Worm (Caenorhabditis elegans) whole organism, late embryonic: Measurements from ENCODE around the gene hrg-3.
A peak's percentile ranks its signal among the peaks of the same experiment; 100 is the strongest.

Source experiments
- C38D4.7 ChIP-seq: fragments of 200-800 bp; sonication (Bioruptor generic); optimal IDR thresholded peaks from 2 replicates; lab custom pipeline; 2018; ENCODE audit warnings: mild to moderate bottlenecking, missing genetic modification characterization, moderate library complexity, missing compliant biosample characterization
- K02D7.2 ChIP-seq: sonication (generic microtip); optimal IDR thresholded peaks from 2 replicates; lab custom pipeline; 2017; ENCODE audit warnings: mild to moderate bottlenecking, missing genetic modification characterization, missing compliant biosample characterization
- T23F11.4 ChIP-seq: fragments of 200-800 bp; sonication (Bioruptor generic); optimal IDR thresholded peaks from 2 replicates; lab custom pipeline; 2018; ENCODE audit warnings: mild to moderate bottlenecking, missing genetic modification characterization, missing compliant biosample characterization
- ama-1 ChIP-seq: fragments of 150-350 bp; optimal IDR thresholded peaks from 2 replicates; lab custom pipeline; 2014
- ceh-14 ChIP-seq: sonication (generic microtip); optimal IDR thresholded peaks from 2 replicates; lab custom pipeline; 2016; ENCODE audit warnings: missing genotype, missing genetic modification characterization, missing compliant biosample characterization
- ceh-19 ChIP-seq: fragments of 200-800 bp; sonication (Bioruptor generic); optimal IDR thresholded peaks from 2 replicates; lab custom pipeline; 2018; ENCODE audit warnings: mild to moderate bottlenecking, missing genetic modification characterization, missing compliant biosample characterization
- ceh-2 ChIP-seq: sonication (generic microtip); optimal IDR thresholded peaks from 2 replicates; lab custom pipeline; 2016; ENCODE audit warnings: missing genotype, missing genetic modification characterization, missing compliant biosample characterization
- ceh-24 ChIP-seq: sonication (generic microtip); optimal IDR thresholded peaks from 2 replicates; lab custom pipeline; 2016; ENCODE audit warnings: mild to moderate bottlenecking, missing genetic modification characterization, missing compliant biosample characterization
- ceh-30 ChIP-seq: fragments of 150-350 bp; optimal IDR thresholded peaks from 2 replicates; lab custom pipeline; 2014; ENCODE audit warnings: missing biosample characterization, missing genetic modification characterization
- ceh-31 ChIP-seq: sonication (generic microtip); optimal IDR thresholded peaks from 2 replicates; lab custom pipeline; 2016; ENCODE audit warnings: missing genetic modification characterization, missing compliant biosample characterization
- ceh-45 ChIP-seq: fragments of 200-800 bp; sonication (Bioruptor generic); IDR thresholded peaks from 2 replicates; pipeline ENCODE4 v1.3.6; 2022; ENCODE audit warnings: missing genetic modification reagents, missing genetic modification characterization, missing compliant biosample characterization
- ceh-48 ChIP-seq: sonication (generic microtip); optimal IDR thresholded peaks from 2 replicates; lab custom pipeline; 2016; ENCODE audit warnings: missing genetic modification characterization, inconsistent platforms, missing compliant biosample characterization
- ceh-6 ChIP-seq: fragments of 200-800 bp; sonication (Bioruptor generic); optimal IDR thresholded peaks from 2 replicates; lab custom pipeline; 2018; ENCODE audit warnings: mild to moderate bottlenecking, missing genetic modification characterization, missing compliant biosample characterization
- che-1 ChIP-seq: sonication (generic microtip); optimal IDR thresholded peaks from 2 replicates; lab custom pipeline; 2016; ENCODE audit warnings: mild to moderate bottlenecking, missing genetic modification characterization, missing compliant biosample characterization
- dmd-4 ChIP-seq: sonication (generic microtip); optimal IDR thresholded peaks from 2 replicates; lab custom pipeline; 2016; ENCODE audit warnings: borderline replicate concordance, missing genetic modification characterization, missing compliant biosample characterization
- dve-1 ChIP-seq: sonication (generic microtip); optimal IDR thresholded peaks from 2 replicates; lab custom pipeline; 2017; ENCODE audit warnings: antibody characterized with exemption, mild to moderate bottlenecking, missing genetic modification characterization, missing compliant biosample characterization
- elt-2 ChIP-seq: sonication (generic microtip); optimal IDR thresholded peaks from 2 replicates; lab custom pipeline; 2016; ENCODE audit warnings: missing genetic modification reagents, missing genetic modification characterization, missing compliant biosample characterization
- elt-4 ChIP-seq: sonication (generic microtip); optimal IDR thresholded peaks from 2 replicates; lab custom pipeline; 2016; ENCODE audit warnings: missing genetic modification characterization, missing compliant biosample characterization
- eyg-1 ChIP-seq: sonication (generic microtip); optimal IDR thresholded peaks from 2 replicates; lab custom pipeline; 2016; ENCODE audit warnings: missing genotype, missing genetic modification characterization, missing compliant biosample characterization
- fax-1 ChIP-seq: sonication (generic microtip); optimal IDR thresholded peaks from 2 replicates; lab custom pipeline; 2016; ENCODE audit warnings: missing genotype, missing genetic modification characterization, missing compliant biosample characterization
- fkh-10 ChIP-seq: fragments of 150-350 bp; optimal IDR thresholded peaks from 2 replicates; lab custom pipeline; 2014; ENCODE audit warnings: missing biosample characterization, missing genetic modification reagents, missing genetic modification characterization
- fkh-6 ChIP-seq: sonication (generic microtip); optimal IDR thresholded peaks from 2 replicates; lab custom pipeline; 2016; ENCODE audit warnings: missing genetic modification characterization, missing compliant biosample characterization
- gmeb-2 ChIP-seq: sonication (generic microtip); optimal IDR thresholded peaks from 2 replicates; lab custom pipeline; 2016; ENCODE audit warnings: missing genetic modification characterization, inconsistent platforms, missing compliant biosample characterization
- hlh-15 ChIP-seq: sonication (generic microtip); optimal IDR thresholded peaks from 2 replicates; lab custom pipeline; 2016; ENCODE audit warnings: missing genetic modification characterization, missing compliant biosample characterization
- hlh-30 ChIP-seq: sonication (generic microtip); optimal IDR thresholded peaks from 2 replicates; lab custom pipeline; 2017; ENCODE audit warnings: antibody characterized with exemption, missing genetic modification characterization, missing compliant biosample characterization; ENCODE audit not compliant: insufficient read depth
- hlh-6 ChIP-seq: sonication (generic microtip); optimal IDR thresholded peaks from 2 replicates; lab custom pipeline; 2016; ENCODE audit warnings: missing genotype, missing genetic modification characterization, missing compliant biosample characterization
- hlh-8 ChIP-seq: sonication (generic microtip); optimal IDR thresholded peaks from 2 replicates; lab custom pipeline; 2016; ENCODE audit warnings: missing genotype, missing genetic modification characterization, missing compliant biosample characterization
- lim-6 ChIP-seq: sonication (generic microtip); optimal IDR thresholded peaks from 2 replicates; lab custom pipeline; 2016; ENCODE audit warnings: missing genetic modification characterization, missing compliant biosample characterization
- lin-11 ChIP-seq: fragments of 200-800 bp; sonication (Bioruptor generic); optimal IDR thresholded peaks from 2 replicates; lab custom pipeline; 2018; ENCODE audit warnings: mild to moderate bottlenecking, missing genetic modification characterization, missing compliant biosample characterization
- mec-3 ChIP-seq: sonication (generic microtip); optimal IDR thresholded peaks from 2 replicates; lab custom pipeline; 2016; ENCODE audit warnings: borderline replicate concordance, missing genetic modification characterization, missing compliant biosample characterization
- nfya-1 ChIP-seq: sonication (generic microtip); optimal IDR thresholded peaks from 2 replicates; lab custom pipeline; 2017; ENCODE audit warnings: missing genetic modification characterization, mild to moderate bottlenecking, missing compliant biosample characterization, antibody characterized with exemption, moderate library complexity
- nhr-11 ChIP-seq: fragments of 150-350 bp; optimal IDR thresholded peaks from 2 replicates; lab custom pipeline; 2014; ENCODE audit warnings: missing biosample characterization, missing genetic modification characterization
- nhr-232 ChIP-seq: sonication (generic microtip); optimal IDR thresholded peaks from 2 replicates; lab custom pipeline; 2016; ENCODE audit warnings: missing genetic modification characterization, missing compliant biosample characterization
- npax-4 ChIP-seq: sonication (generic microtip); optimal IDR thresholded peaks from 2 replicates; lab custom pipeline; 2016; ENCODE audit warnings: missing genetic modification characterization, missing compliant biosample characterization
- pag-3 ChIP-seq: sonication (generic microtip); optimal IDR thresholded peaks from 2 replicates; lab custom pipeline; 2016; ENCODE audit warnings: missing compliant biosample characterization, missing genetic modification characterization, borderline replicate concordance
- pat-9 ChIP-seq: fragments of 200-800 bp; sonication (Bioruptor generic); optimal IDR thresholded peaks from 2 replicates; lab custom pipeline; 2018; ENCODE audit warnings: mild to moderate bottlenecking, missing genetic modification characterization, moderate library complexity, missing compliant biosample characterization
- pha-2 ChIP-seq: sonication (generic microtip); optimal IDR thresholded peaks from 2 replicates; lab custom pipeline; 2017; ENCODE audit warnings: mild to moderate bottlenecking, missing genetic modification characterization, missing compliant biosample characterization
- pha-4 ChIP-seq: fragments of 150-350 bp; optimal IDR thresholded peaks from 2 replicates; lab custom pipeline; 2018; ENCODE audit warnings: missing biosample characterization, missing genetic modification reagents, missing genetic modification characterization
- pqm-1 ChIP-seq: sonication (generic microtip); optimal IDR thresholded peaks from 2 replicates; lab custom pipeline; 2016; ENCODE audit warnings: missing genetic modification characterization, missing compliant biosample characterization
- sdc-2 ChIP-seq: sonication (generic microtip); optimal IDR thresholded peaks from 2 replicates; lab custom pipeline; 2016; ENCODE audit warnings: missing genotype, missing genetic modification characterization, missing compliant biosample characterization
- sox-2 ChIP-seq: fragments of 200-800 bp; sonication (Bioruptor generic); IDR thresholded peaks from 2 replicates; pipeline ENCODE4 v1.3.6; 2022; ENCODE audit warnings: missing genetic modification reagents, missing genetic modification characterization, missing compliant biosample characterization
- sox-4 ChIP-seq: sonication (generic microtip); optimal IDR thresholded peaks from 2 replicates; lab custom pipeline; 2017; ENCODE audit warnings: mild to moderate bottlenecking, missing genetic modification characterization, inconsistent platforms, missing compliant biosample characterization
- syd-9 ChIP-seq: sonication (generic microtip); optimal IDR thresholded peaks from 2 replicates; lab custom pipeline; 2016; ENCODE audit warnings: mild to moderate bottlenecking, missing genetic modification characterization, moderate library complexity, missing compliant biosample characterization
- tbx-2 ChIP-seq: sonication (generic microtip); optimal IDR thresholded peaks from 2 replicates; lab custom pipeline; 2016; ENCODE audit warnings: missing genetic modification characterization, missing compliant biosample characterization
- tbx-7 ChIP-seq: sonication (generic microtip); optimal IDR thresholded peaks from 2 replicates; lab custom pipeline; 2016; ENCODE audit warnings: missing genotype, missing genetic modification characterization, missing compliant biosample characterization
- unc-3 ChIP-seq, 2 experiments: fragments of 200-800 bp in 1 of 2; sonication (Bioruptor generic) in 1 of 2; sonication (generic microtip) in 1 of 2; conservative IDR thresholded peaks in 1 of 2; optimal IDR thresholded peaks in 1 of 2; 2 replicates each; pipeline versions ENCODE4 v1.3.6 to Lab custom; 2016 to 2022; ENCODE audit warnings: missing compliant biosample characterization in 2 of 2, missing genetic modification characterization in 2 of 2, missing genetic modification reagents in 1 of 2
- unc-42 ChIP-seq: sonication (generic microtip); optimal IDR thresholded peaks from 2 replicates; lab custom pipeline; 2016; ENCODE audit warnings: missing genotype, missing genetic modification characterization, missing compliant biosample characterization
- unc-86 ChIP-seq: sonication (generic microtip); optimal IDR thresholded peaks from 2 replicates; lab custom pipeline; 2016; ENCODE audit warnings: missing genetic modification characterization, missing compliant biosample characterization
- zip-5 ChIP-seq: sonication (generic microtip); optimal IDR thresholded peaks from 2 replicates; lab custom pipeline; 2016; ENCODE audit warnings: missing genetic modification characterization, missing compliant biosample characterization
- ztf-16 ChIP-seq: sonication (generic microtip); optimal IDR thresholded peaks from 2 replicates; lab custom pipeline; 2017; ENCODE audit warnings: missing genetic modification characterization, missing compliant biosample characterization

The hrg-3 gene

ce11 chrV:9730743-9731706 is 25.2 kb upstream of the hrg-3 start:
- TF ChIP-seq ceh-6 (peak; percentile 62), pat-9 (tag; lab: Kevin White, UChicago) (peak; percentile 61), ceh-2 (tag; lab: Kevin White, UChicago) (peak; percentile 81), pag-3 (tag; lab: Kevin White, UChicago) (peak; percentile 55), ceh-14 (tag; lab: Kevin White, UChicago) (peak; percentile 59), ceh-48 (tag; lab: Kevin White, UChicago) (peak; percentile 12), fax-1 (peak; percentile 33), mec-3 (tag; lab: Kevin White, UChicago) (peak; percentile 38), che-1 (tag; lab: Kevin White, UChicago) (peak; percentile 56), T23F11.4 (GFP tag; lab: Kevin White, UChicago) (peak; percentile 5), ceh-19 (GFP tag; lab: Kevin White, UChicago) (peak; percentile 83), ama-1 (peak; percentile 91), sdc-2 (peak; percentile 67), unc-3 (GFP tag; conservative IDR thresholded peaks at IDR 0.05; lab: Robert Waterston, UW) (no peak), unc-3 (tag; optimal IDR thresholded peaks at IDR 0.05; lab: Kevin White, UChicago) (peak; percentile 50), pha-4 (tag; lab: Kevin White, UChicago) (no peak), lin-11 (tag; lab: Kevin White, UChicago) (no peak), tbx-7 (peak; percentile 38), tbx-2 (tag; lab: Kevin White, UChicago) (peak; percentile 95), lim-6 (tag; lab: Kevin White, UChicago) (peak; percentile 32), pqm-1 (tag; lab: Kevin White, UChicago) (peak; percentile 79), pha-2 (tag; lab: Kevin White, UChicago) (peak; percentile 73), elt-4 (tag; lab: Kevin White, UChicago) (no peak), C38D4.7 (GFP tag; lab: Kevin White, UChicago) (no peak), ceh-24 (tag; lab: Kevin White, UChicago) (no peak), elt-2 (tag; lab: Kevin White, UChicago) (peak; percentile 82), unc-42 (tag; lab: Kevin White, UChicago) (peak; percentile 69), dmd-4 (tag; lab: Kevin White, UChicago) (peak; percentile 72), gmeb-2 (tag; lab: Kevin White, UChicago) (no peak), hlh-15 (no peak), nhr-232 (tag; lab: Kevin White, UChicago) (peak; percentile 33), sox-4 (tag; lab: Kevin White, UChicago) (peak; percentile 52), hlh-30 (peak; percentile 91), zip-5 (tag; lab: Kevin White, UChicago) (no peak), eyg-1 (tag; lab: Kevin White, UChicago) (peak; percentile 72), hlh-8 (peak; percentile 88), fkh-10 (GFP tag; lab: Kevin White, UChicago) (peak; percentile 75), fkh-6 (tag; lab: Kevin White, UChicago) (no peak), hlh-6 (tag; lab: Kevin White, UChicago) (peak; percentile 60), syd-9 (tag; lab: Kevin White, UChicago) (peak; percentile 76), K02D7.2 (tag; lab: Kevin White, UChicago) (no peak), dve-1 (tag; lab: Kevin White, UChicago) (peak; percentile 64), npax-4 (tag; lab: Kevin White, UChicago) (peak; percentile 3), unc-86 (tag; lab: Kevin White, UChicago) (peak; percentile 42), ceh-30 (no peak), ceh-45 (GFP tag; lab: Robert Waterston, UW) (no peak), nfya-1 (peak; percentile 100), ceh-31 (peak; percentile 98), nhr-11 (no peak), ztf-16 (tag; lab: Kevin White, UChicago) (peak; percentile 73), sox-2 (peak; percentile 58)
